Worm (Caenorhabditis elegans) whole organism, L2 larva: Measurements from ENCODE around the gene F38B7.3.

Experiments
- elt-3 ChIP-seq: sonication (generic microtip); optimal IDR thresholded peaks from 2 replicates; lab custom pipeline; 2017; ENCODE audit warnings: missing biosample characterization, missing genetic modification characterization
- lin-39 ChIP-seq: fragments of 150-350 bp; optimal IDR thresholded peaks from 2 replicates; lab custom pipeline; 2014; ENCODE audit warnings: missing biosample characterization, missing genetic modification reagents, missing genetic modification characterization
- lsy-2 ChIP-seq, 2 experiments: fragments of 150-350 bp in 1 of 2; sonication (generic microtip) in 1 of 2; optimal IDR thresholded peaks; 2 replicates each; lab custom pipeline; 2014 to 2017; ENCODE audit warnings: missing biosample characterization in 2 of 2, missing genetic modification characterization in 2 of 2
- nhr-21 ChIP-seq: fragments of 150-350 bp; optimal IDR thresholded peaks from 2 replicates; lab custom pipeline; 2014; ENCODE audit warnings: missing biosample characterization, missing genetic modification characterization
- nhr-77 ChIP-seq: fragments of 150-350 bp; optimal IDR thresholded peaks from 2 replicates; lab custom pipeline; 2014; ENCODE audit warnings: missing biosample characterization, missing genetic modification characterization
- sma-3 ChIP-seq: sonication (generic microtip); optimal IDR thresholded peaks from 2 replicates; lab custom pipeline; 2016; ENCODE audit warnings: missing genetic modification reagents, missing genetic modification characterization, missing compliant biosample characterization
- snpc-4 ChIP-seq: fragments of 150-350 bp; optimal IDR thresholded peaks from 2 replicates; lab custom pipeline; 2014; ENCODE audit warnings: missing biosample characterization, missing genetic modification characterization
- unc-55 ChIP-seq: fragments of 150-350 bp; sonication (generic microtip); optimal IDR thresholded peaks from 3 replicates; lab custom pipeline; 2014; ENCODE audit warnings: missing biosample characterization, missing genetic modification reagents, missing genetic modification characterization
- unc-62 ChIP-seq: fragments of 150-350 bp; optimal IDR thresholded peaks from 2 replicates; lab custom pipeline; 2014; ENCODE audit warnings: missing biosample characterization, missing genetic modification reagents, missing genetic modification characterization
- zag-1 ChIP-seq: fragments of 150-350 bp; optimal IDR thresholded peaks from 2 replicates; lab custom pipeline; 2014; ENCODE audit warnings: missing biosample characterization, missing genetic modification characterization
- ztf-4 ChIP-seq: fragments of 150-350 bp; optimal IDR thresholded peaks from 2 replicates; lab custom pipeline; 2014; ENCODE audit warnings: missing biosample characterization, missing genetic modification characterization

- TF ChIP-seq elt-3 (tag; lab: Kevin White, UChicago) (no peak), nhr-21 (no peak), nhr-77 (tag; lab: Kevin White, UChicago) (no peak), unc-55 (GFP tag; lab: Kevin White, UChicago) (no peak), ztf-4 (no peak), zag-1 (tag; lab: Kevin White, UChicago) (no peak), lin-39 (no peak), snpc-4 (tag; lab: Kevin White, UChicago) (no peak), lsy-2 (tag; optimal IDR thresholded peaks at IDR 0.05; lab: Kevin White, UChicago) (no peak), unc-62 (GFP tag; lab: Kevin White, UChicago) (no peak), sma-3 (GFP tag; lab: Kevin White, UChicago) (no peak)
Measured at ce11 chrV:11532535-11532853, 16.4 kb upstream of the F38B7.3 start.
